Worm (Caenorhabditis elegans) whole organism, L4 larva: ENCODE data around the gene F56C9.6.

Experiments
- F26F4.8 ChIP-seq: fragments of 200-800 bp; sonication (Bioruptor generic); conservative IDR thresholded peaks from 2 replicates; pipeline ENCODE4 v1.3.6; 2022; ENCODE audit warnings: missing genetic modification characterization, missing compliant biosample characterization
- F49E8.2 ChIP-seq: sonication (generic microtip); optimal IDR thresholded peaks from 2 replicates; lab custom pipeline; 2016; ENCODE audit warnings: missing compliant biosample characterization, mild to moderate bottlenecking, missing genetic modification characterization, borderline replicate concordance
- T26A8.4 ChIP-seq: fragments of 200-800 bp; sonication (Bioruptor generic); IDR thresholded peaks from 2 replicates; pipeline ENCODE4 v1.3.6; 2022; ENCODE audit warnings: missing genetic modification characterization, missing compliant biosample characterization
- Y105C5A.15 ChIP-seq: fragments of 200-800 bp; sonication (Bioruptor generic); IDR thresholded peaks from 2 replicates; pipeline ENCODE4 v1.3.6; 2022; ENCODE audit warnings: missing genetic modification characterization, missing compliant biosample characterization
- Y5F2A.4 ChIP-seq: fragments of 200-800 bp; sonication (Bioruptor generic); optimal IDR thresholded peaks from 2 replicates; lab custom pipeline; 2018; ENCODE audit warnings: mild to moderate bottlenecking, missing genetic modification characterization, missing compliant biosample characterization
- Y75B8A.6 ChIP-seq: fragments of 200-800 bp; sonication (Bioruptor generic); IDR thresholded peaks from 2 replicates; pipeline ENCODE4 v1.3.6; 2022; ENCODE audit warnings: missing genetic modification reagents, missing genetic modification characterization, missing compliant biosample characterization
- aha-1 ChIP-seq: fragments of 150-350 bp; peaks from one replicate; lab custom pipeline; 2014; ENCODE audit warnings: missing biosample characterization, missing genetic modification characterization
- ama-1 ChIP-seq: fragments of 150-350 bp; optimal IDR thresholded peaks from 2 replicates; lab custom pipeline; 2014; ENCODE audit warnings: inconsistent platforms, mixed read lengths
- arid-1 ChIP-seq: fragments of 200-800 bp; sonication (Bioruptor generic); conservative IDR thresholded peaks from 2 replicates; pipeline ENCODE4 v1.3.6; 2022; ENCODE audit warnings: missing genetic modification reagents, missing genetic modification characterization, missing compliant biosample characterization
- attf-4 ChIP-seq: sonication (generic microtip); optimal IDR thresholded peaks from 3 replicates; lab custom pipeline; 2017; ENCODE audit warnings: missing biosample characterization, missing genetic modification characterization
- ceh-44 ChIP-seq: fragments of 200-800 bp; sonication (Bioruptor generic); IDR thresholded peaks from 2 replicates; pipeline ENCODE4 v1.3.6; 2022; ENCODE audit warnings: missing genetic modification reagents, missing genetic modification characterization, missing compliant biosample characterization
- ctbp-1 ChIP-seq: fragments of 200-800 bp; sonication (Bioruptor generic); IDR thresholded peaks from 2 replicates; pipeline ENCODE4 v1.3.6; 2022; ENCODE audit warnings: missing genetic modification reagents, missing genetic modification characterization, missing compliant biosample characterization
- daf-16 ChIP-seq, 3 experiments: sonication (generic microtip); optimal IDR thresholded peaks; 2 replicates each; lab custom pipeline; 2016 to 2017; ENCODE audit warnings: missing genetic modification characterization in 3 of 3, missing genetic modification reagents in 3 of 3, mild to moderate bottlenecking in 2 of 3, missing compliant biosample characterization in 2 of 3, missing biosample characterization in 1 of 3, moderate library complexity in 1 of 3
- dmd-6 ChIP-seq: fragments of 200-800 bp; sonication (Bioruptor generic); IDR thresholded peaks from 2 replicates; pipeline ENCODE4 v1.3.6; 2022; ENCODE audit warnings: missing genetic modification reagents, missing genetic modification characterization, missing compliant biosample characterization
- dmd-8 ChIP-seq: fragments of 200-800 bp; sonication (Bioruptor generic); IDR thresholded peaks from 2 replicates; pipeline ENCODE4 v1.3.6; 2022; ENCODE audit warnings: missing genetic modification characterization, missing compliant biosample characterization
- duxl-1 ChIP-seq: sonication (generic microtip); optimal IDR thresholded peaks from 2 replicates; lab custom pipeline; 2016; ENCODE audit warnings: mild to moderate bottlenecking, missing genetic modification characterization, moderate library complexity, missing compliant biosample characterization; ENCODE audit not compliant: poor library complexity
- dve-1 ChIP-seq: sonication (generic microtip); optimal IDR thresholded peaks from 2 replicates; lab custom pipeline; 2017; ENCODE audit warnings: antibody characterized with exemption, mild to moderate bottlenecking, missing genetic modification characterization, missing compliant biosample characterization; ENCODE audit not compliant: insufficient read depth
- egl-43 ChIP-seq: fragments of 200-800 bp; sonication (Bioruptor generic); IDR thresholded peaks from 2 replicates; pipeline ENCODE4 v1.3.6; 2022; ENCODE audit warnings: missing genetic modification reagents, missing genetic modification characterization, missing compliant biosample characterization
- gei-8 ChIP-seq: fragments of 200-800 bp; sonication (Bioruptor generic); optimal IDR thresholded peaks from 2 replicates; lab custom pipeline; 2018; ENCODE audit warnings: mild to moderate bottlenecking, missing genetic modification characterization, missing compliant biosample characterization
- hlh-11 ChIP-seq: fragments of 200-800 bp; sonication (Bioruptor generic); optimal IDR thresholded peaks from 2 replicates; lab custom pipeline; 2018; ENCODE audit warnings: mild to moderate bottlenecking, missing genetic modification characterization, missing compliant biosample characterization
- hlh-30 ChIP-seq: sonication (generic microtip); optimal IDR thresholded peaks from 2 replicates; lab custom pipeline; 2017; ENCODE audit warnings: antibody characterized with exemption, mild to moderate bottlenecking, missing genetic modification characterization, missing compliant biosample characterization; ENCODE audit not compliant: insufficient read depth
- hmg-1.1 ChIP-seq: fragments of 200-800 bp; sonication (Bioruptor generic); IDR thresholded peaks from 2 replicates; pipeline ENCODE4 v1.3.6; 2022; ENCODE audit warnings: missing genetic modification reagents, missing genetic modification characterization, missing compliant biosample characterization
- lin-13 ChIP-seq: fragments of 150-350 bp; optimal IDR thresholded peaks from 2 replicates; lab custom pipeline; 2014; ENCODE audit warnings: missing biosample characterization, missing genetic modification reagents, missing genetic modification characterization
- lin-38 ChIP-seq: fragments of 200-800 bp; sonication (Bioruptor generic); IDR thresholded peaks from 2 replicates; pipeline ENCODE4 v1.3.6; 2022; ENCODE audit warnings: missing genetic modification reagents, missing genetic modification characterization, missing compliant biosample characterization
- lir-3 ChIP-seq: sonication (generic microtip); optimal IDR thresholded peaks from 2 replicates; lab custom pipeline; 2016; ENCODE audit warnings: mild to moderate bottlenecking, missing genetic modification characterization, missing compliant biosample characterization
- mdl-1 ChIP-seq, 2 experiments: fragments of 150-350 bp in 1 of 2; sonication (generic microtip) in 1 of 2; optimal IDR thresholded peaks; 2 replicates each; lab custom pipeline; 2014 to 2017; ENCODE audit warnings: missing biosample characterization in 2 of 2, missing genetic modification characterization in 2 of 2
- mep-1 ChIP-seq: fragments of 150-350 bp; sonication (generic microtip); optimal IDR thresholded peaks from 3 replicates; lab custom pipeline; 2014; ENCODE audit warnings: missing biosample characterization, missing genetic modification characterization
- nhr-111 ChIP-seq: fragments of 200-800 bp; sonication (Bioruptor generic); optimal IDR thresholded peaks from 2 replicates; lab custom pipeline; 2018; ENCODE audit warnings: mild to moderate bottlenecking, missing genetic modification characterization, missing compliant biosample characterization
- nhr-25 ChIP-seq: sonication (generic microtip); optimal IDR thresholded peaks from 2 replicates; lab custom pipeline; 2017; ENCODE audit warnings: missing genetic modification characterization, mild to moderate bottlenecking, missing compliant biosample characterization, antibody characterized with exemption, moderate library complexity, borderline replicate concordance; ENCODE audit not compliant: insufficient read depth
- nhr-28 ChIP-seq: fragments of 150-350 bp; optimal IDR thresholded peaks from 2 replicates; lab custom pipeline; 2014; ENCODE audit warnings: missing biosample characterization, missing genetic modification characterization
- nhr-41 ChIP-seq: fragments of 200-800 bp; sonication (Bioruptor generic); IDR thresholded peaks from 2 replicates; pipeline ENCODE4 v1.3.6; 2022; ENCODE audit warnings: missing genetic modification reagents, missing genetic modification characterization, missing compliant biosample characterization
- nhr-42 ChIP-seq: fragments of 200-800 bp; sonication (Bioruptor generic); IDR thresholded peaks from 2 replicates; pipeline ENCODE4 v1.3.6; 2022; ENCODE audit warnings: missing genetic modification characterization, missing compliant biosample characterization
- nhr-48 ChIP-seq: sonication (generic microtip); optimal IDR thresholded peaks from 2 replicates; lab custom pipeline; 2016; ENCODE audit warnings: mild to moderate bottlenecking, missing genetic modification characterization, missing compliant biosample characterization
- nhr-6 ChIP-seq: fragments of 150-350 bp; optimal IDR thresholded peaks from 2 replicates; lab custom pipeline; 2014; ENCODE audit warnings: missing biosample characterization, missing genetic modification characterization
- nhr-76 ChIP-seq: fragments of 150-350 bp; optimal IDR thresholded peaks from 2 replicates; lab custom pipeline; 2014; ENCODE audit warnings: missing biosample characterization, missing genetic modification characterization
- php-3 ChIP-seq: fragments of 200-800 bp; sonication (Bioruptor generic); IDR thresholded peaks from 2 replicates; pipeline ENCODE4 v1.3.6; 2022; ENCODE audit warnings: missing genetic modification reagents, missing genetic modification characterization, missing compliant biosample characterization
- spr-3 ChIP-seq: fragments of 200-800 bp; sonication (Bioruptor generic); optimal IDR thresholded peaks from 2 replicates; lab custom pipeline; 2018; ENCODE audit warnings: mild to moderate bottlenecking, missing genetic modification characterization, missing compliant biosample characterization
- tag-97 ChIP-seq: fragments of 200-800 bp; sonication (Bioruptor generic); IDR thresholded peaks from 2 replicates; pipeline ENCODE4 v1.3.6; 2022; ENCODE audit warnings: missing genetic modification characterization, missing compliant biosample characterization
- tra-1 ChIP-seq: fragments of 200-800 bp; sonication (Bioruptor generic); IDR thresholded peaks from 2 replicates; pipeline ENCODE4 v1.3.6; 2022; ENCODE audit warnings: missing genetic modification reagents, missing genetic modification characterization, missing compliant biosample characterization
- unc-130 ChIP-seq: sonication (generic microtip); optimal IDR thresholded peaks from 2 replicates; lab custom pipeline; 2016; ENCODE audit warnings: missing genetic modification reagents, missing genetic modification characterization, missing compliant biosample characterization
- unc-39 ChIP-seq: sonication (generic microtip); optimal IDR thresholded peaks from 2 replicates; lab custom pipeline; 2017; ENCODE audit warnings: missing biosample characterization, missing genetic modification characterization
- unc-62 ChIP-seq, 3 experiments: fragments of 150-350 bp in 1 of 3; sonication (generic microtip); optimal IDR thresholded peaks in 2 of 3; peaks in 1 of 3; 1 replicate in 1 of 3; 2 replicates in 2 of 3; lab custom pipeline; 2014 to 2017; ENCODE audit warnings: missing biosample characterization in 3 of 3, missing genetic modification characterization in 3 of 3, missing genetic modification reagents in 3 of 3, missing genotype in 1 of 3
- vab-7 ChIP-seq: fragments of 200-800 bp; sonication (Bioruptor generic); IDR thresholded peaks from 2 replicates; pipeline ENCODE4 v1.3.6; 2022; ENCODE audit warnings: missing genetic modification reagents, missing genetic modification characterization, missing compliant biosample characterization
- zfp-3 ChIP-seq: fragments of 200-800 bp; sonication (Bioruptor generic); conservative IDR thresholded peaks from 2 replicates; pipeline ENCODE4 v1.3.6; 2022; ENCODE audit warnings: missing genetic modification reagents, missing genetic modification characterization, missing compliant biosample characterization
- zip-2 ChIP-seq: fragments of 150-350 bp; optimal IDR thresholded peaks from 2 replicates; lab custom pipeline; 2014; ENCODE audit warnings: missing biosample characterization, missing genetic modification characterization
- ztf-11 ChIP-seq: fragments of 150-350 bp; optimal IDR thresholded peaks from 2 replicates; lab custom pipeline; 2014; ENCODE audit warnings: missing biosample characterization, missing genetic modification characterization
- ztf-7 ChIP-seq: fragments of 150-350 bp; optimal IDR thresholded peaks from 2 replicates; lab custom pipeline; 2014; ENCODE audit warnings: missing biosample characterization, missing genetic modification characterization

F56C9.6 gene

ce11 chrIII:7272088-7272487 is 38.5 kb downstream of the F56C9.6 start (continued):
- peak in 1 of 2 experiments; percentile 84 for TF ChIP-seq mdl-1 (tag; optimal IDR thresholded peaks at IDR 0.05; lab: Kevin White, UChicago)
- peak; percentile 69 for TF ChIP-seq hmg-1.1
- peak; percentile 78 for TF ChIP-seq hlh-11 (tag; lab: Kevin White, UChicago)
- TF ChIP-seq F49E8.2 (tag; lab: Kevin White, UChicago), result no peak
- TF ChIP-seq aha-1 (tag; lab: Kevin White, UChicago), result peak; percentile 43
- TF ChIP-seq zfp-3 (GFP tag; lab: Robert Waterston, UW), result 0 out of 2 replicates have a peak, but pooled peaks have one; percentile 37
- no peak for TF ChIP-seq daf-16 (GFP tag; optimal IDR thresholded peaks at IDR 0.05; lab: Kevin White, UChicago)
- TF ChIP-seq daf-16 (tag; optimal IDR thresholded peaks at IDR 0.05; lab: Kevin White, UChicago), result peak; percentile 21
- peak; percentile 54 for TF ChIP-seq dve-1 (tag; lab: Kevin White, UChicago)
- TF ChIP-seq tra-1 (GFP tag; lab: Robert Waterston, UW), result peak; percentile 71; the same call in 1 of the 2 replicates
- TF ChIP-seq mep-1 (tag; lab: Kevin White, UChicago), result peak; percentile 71
- peak; percentile 40 for TF ChIP-seq nhr-28 (tag; lab: Kevin White, UChicago)
- TF ChIP-seq lir-3, result no peak
- TF ChIP-seq ztf-11, result no peak
- TF ChIP-seq, all 104 proteins: peak for 25

DNA sequence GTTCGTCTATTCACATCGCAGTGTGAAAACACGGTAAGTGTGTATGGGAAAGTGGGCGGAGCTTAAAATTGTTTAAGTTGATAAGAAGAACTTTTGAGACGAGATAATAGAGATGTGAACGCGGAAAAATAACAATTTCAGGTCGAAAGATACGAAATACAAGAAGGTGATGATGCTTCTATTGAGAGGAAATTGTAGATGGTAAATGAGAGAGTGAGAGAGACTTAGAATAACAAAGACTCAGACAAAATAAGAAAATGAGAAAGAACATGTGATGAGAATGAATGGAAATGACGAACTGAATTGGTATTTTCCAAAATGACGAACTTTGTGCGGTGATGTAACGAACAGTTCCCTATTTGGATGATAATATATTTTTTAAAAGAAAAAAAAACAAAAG is 39.5 kb downstream of the F56C9.6 start:
- TF ChIP-seq Y75B8A.6 (GFP tag; lab: Robert Waterston, UW), result no peak
- no peak for TF ChIP-seq ztf-7 (tag; lab: Kevin White, UChicago)
- TF ChIP-seq zip-2 (tag; lab: Kevin White, UChicago), result no peak
- no peak for TF ChIP-seq lin-13 (GFP tag; lab: Kevin White, UChicago)
- no peak for TF ChIP-seq vab-7
- no peak for TF ChIP-seq spr-3 (GFP tag; lab: Kevin White, UChicago)
- TF ChIP-seq daf-16 (GFP tag; optimal IDR thresholded peaks at IDR 0.05; lab: Kevin White, UChicago), result no peak
- peak; percentile 40 for TF ChIP-seq daf-16 (tag; optimal IDR thresholded peaks at IDR 0.05; lab: Kevin White, UChicago)
- no peak for TF ChIP-seq lin-38 (GFP tag; lab: Robert Waterston, UW)
- no peak for TF ChIP-seq arid-1 (GFP tag; lab: Robert Waterston, UW)
- TF ChIP-seq nhr-111 (GFP tag; lab: Kevin White, UChicago), result no peak
- no peak for TF ChIP-seq nhr-76 (tag; lab: Kevin White, UChicago)
- no peak for TF ChIP-seq nhr-41 (GFP tag; lab: Robert Waterston, UW)
- no peak for TF ChIP-seq unc-130 (GFP tag; lab: Kevin White, UChicago)
- TF ChIP-seq mep-1 (tag; lab: Kevin White, UChicago), result peak; percentile 39
- peak; percentile 23 for TF ChIP-seq hlh-30 (tag; lab: Kevin White, UChicago)
- TF ChIP-seq ceh-44 (GFP tag; lab: Robert Waterston, UW), result no peak
- no peak for TF ChIP-seq F49E8.2 (tag; lab: Kevin White, UChicago)
- no peak for TF ChIP-seq F26F4.8 (GFP tag; lab: Robert Waterston, UW)
- TF ChIP-seq php-3 (GFP tag; lab: Robert Waterston, UW), result no peak
- TF ChIP-seq unc-39 (tag; lab: Kevin White, UChicago), result no peak
- no peak for TF ChIP-seq nhr-48 (tag; lab: Kevin White, UChicago)
- no peak for TF ChIP-seq egl-43
- TF ChIP-seq attf-4 (tag; lab: Kevin White, UChicago), result no peak
- peak; percentile 7 for TF ChIP-seq nhr-6 (tag; lab: Kevin White, UChicago)
- TF ChIP-seq ztf-11, result no peak
- no peak for TF ChIP-seq Y105C5A.15
- no peak for TF ChIP-seq gei-8 (GFP tag; lab: Kevin White, UChicago)
- TF ChIP-seq duxl-1 (tag; lab: Kevin White, UChicago), result no peak
- no peak for TF ChIP-seq tag-97 (GFP tag; lab: Robert Waterston, UW)
- TF ChIP-seq unc-62 (GFP tag; optimal IDR thresholded peaks at IDR 0.05 in 1 of 2; lab: Kevin White, UChicago), result no peak
- no peak for TF ChIP-seq unc-62 (tag; optimal IDR thresholded peaks at IDR 0.05; lab: Kevin White, UChicago)
- peak; percentile 54 for TF ChIP-seq nhr-28 (tag; lab: Kevin White, UChicago)
- TF ChIP-seq nhr-42 (GFP tag; lab: Robert Waterston, UW), result no peak
- TF ChIP-seq nhr-25 (tag; lab: Kevin White, UChicago), result no peak
- no peak for TF ChIP-seq dmd-8 (GFP tag; lab: Robert Waterston, UW)
- no peak for TF ChIP-seq zfp-3 (GFP tag; lab: Robert Waterston, UW)
- TF ChIP-seq hmg-1.1, result no peak
- peak; percentile 35; the same call in 1 of the 2 replicates for TF ChIP-seq dmd-6
- no peak for TF ChIP-seq ama-1 (lab: Kevin White, UChicago)
- TF ChIP-seq ctbp-1, result no peak
- no peak for TF ChIP-seq T26A8.4 (GFP tag; lab: Robert Waterston, UW)
- TF ChIP-seq Y5F2A.4, result no peak
